Worm (Caenorhabditis elegans) whole organism, L4 larva: Measurements from ENCODE around the gene nlp-16.

Experiments
- F26F4.8 ChIP-seq: fragments of 200-800 bp; sonication (Bioruptor generic); conservative IDR thresholded peaks from 2 replicates; pipeline ENCODE4 v1.3.6; 2022; ENCODE audit warnings: missing genetic modification characterization, missing compliant biosample characterization
- T26A8.4 ChIP-seq: fragments of 200-800 bp; sonication (Bioruptor generic); IDR thresholded peaks from 2 replicates; pipeline ENCODE4 v1.3.6; 2022; ENCODE audit warnings: missing genetic modification characterization, missing compliant biosample characterization
- aha-1 ChIP-seq: fragments of 150-350 bp; peaks from one replicate; lab custom pipeline; 2014; ENCODE audit warnings: missing biosample characterization, missing genetic modification characterization
- ceh-28 ChIP-seq: fragments of 150-350 bp; optimal IDR thresholded peaks from 2 replicates; lab custom pipeline; 2014; ENCODE audit warnings: missing biosample characterization, missing genetic modification reagents, missing genetic modification characterization
- ceh-44 ChIP-seq: fragments of 200-800 bp; sonication (Bioruptor generic); IDR thresholded peaks from 2 replicates; pipeline ENCODE4 v1.3.6; 2022; ENCODE audit warnings: missing genetic modification reagents, missing genetic modification characterization, missing compliant biosample characterization
- ces-1 ChIP-seq: fragments of 150-350 bp; sonication (generic microtip); optimal IDR thresholded peaks from 4 replicates; lab custom pipeline; 2014; ENCODE audit warnings: missing biosample characterization, missing genetic modification reagents, missing genetic modification characterization
- ctbp-1 ChIP-seq: fragments of 200-800 bp; sonication (Bioruptor generic); IDR thresholded peaks from 2 replicates; pipeline ENCODE4 v1.3.6; 2022; ENCODE audit warnings: missing genetic modification reagents, missing genetic modification characterization, missing compliant biosample characterization
- daf-16 ChIP-seq, 3 experiments: sonication (generic microtip); optimal IDR thresholded peaks; 2 replicates each; lab custom pipeline; 2016 to 2017; ENCODE audit warnings: missing genetic modification characterization in 3 of 3, missing genetic modification reagents in 3 of 3, mild to moderate bottlenecking in 2 of 3, missing compliant biosample characterization in 2 of 3, missing biosample characterization in 1 of 3, moderate library complexity in 1 of 3
- dmd-6 ChIP-seq: fragments of 200-800 bp; sonication (Bioruptor generic); IDR thresholded peaks from 2 replicates; pipeline ENCODE4 v1.3.6; 2022; ENCODE audit warnings: missing genetic modification reagents, missing genetic modification characterization, missing compliant biosample characterization
- dmd-9 ChIP-seq: fragments of 200-800 bp; sonication (Bioruptor generic); IDR thresholded peaks from 2 replicates; pipeline ENCODE4 v1.3.6; 2022; ENCODE audit warnings: missing genetic modification reagents, missing genetic modification characterization, missing compliant biosample characterization
- dpl-1 ChIP-seq: fragments of 150-350 bp; optimal IDR thresholded peaks from 2 replicates; lab custom pipeline; 2014; ENCODE audit warnings: missing biosample characterization, missing genetic modification reagents, missing genetic modification characterization
- dve-1 ChIP-seq: sonication (generic microtip); optimal IDR thresholded peaks from 2 replicates; lab custom pipeline; 2017; ENCODE audit warnings: antibody characterized with exemption, mild to moderate bottlenecking, missing genetic modification characterization, missing compliant biosample characterization; ENCODE audit not compliant: insufficient read depth
- egl-27 ChIP-seq: sonication (generic microtip); optimal IDR thresholded peaks from 3 replicates; lab custom pipeline; 2017; ENCODE audit warnings: missing biosample characterization, missing genetic modification reagents, missing genetic modification characterization
- gei-8 ChIP-seq: fragments of 200-800 bp; sonication (Bioruptor generic); optimal IDR thresholded peaks from 2 replicates; lab custom pipeline; 2018; ENCODE audit warnings: mild to moderate bottlenecking, missing genetic modification characterization, missing compliant biosample characterization
- hif-1 ChIP-seq, 2 experiments: sonication (generic microtip); optimal IDR thresholded peaks; 2 replicates each; lab custom pipeline; 2016 to 2017; ENCODE audit warnings: missing compliant biosample characterization in 2 of 2, missing genetic modification characterization in 2 of 2, missing genetic modification reagents in 2 of 2, missing genotype in 2 of 2, mild to moderate bottlenecking in 1 of 2
- hlh-11 ChIP-seq: fragments of 200-800 bp; sonication (Bioruptor generic); optimal IDR thresholded peaks from 2 replicates; lab custom pipeline; 2018; ENCODE audit warnings: mild to moderate bottlenecking, missing genetic modification characterization, missing compliant biosample characterization
- lim-7 ChIP-seq: fragments of 200-800 bp; sonication (Bioruptor generic); IDR thresholded peaks from 2 replicates; pipeline ENCODE4 v1.3.6; 2022; ENCODE audit warnings: missing genetic modification characterization, missing compliant biosample characterization
- lin-1 ChIP-seq: fragments of 200-800 bp; sonication (Bioruptor generic); IDR thresholded peaks from 2 replicates; pipeline ENCODE4 v1.3.6; 2022; ENCODE audit warnings: missing genetic modification reagents, missing genetic modification characterization, missing compliant biosample characterization
- lin-15B ChIP-seq: fragments of 150-350 bp; sonication (generic microtip); optimal IDR thresholded peaks from 3 replicates; lab custom pipeline; 2014; ENCODE audit warnings: missing biosample characterization, missing genetic modification characterization
- lin-38 ChIP-seq: fragments of 200-800 bp; sonication (Bioruptor generic); IDR thresholded peaks from 2 replicates; pipeline ENCODE4 v1.3.6; 2022; ENCODE audit warnings: missing genetic modification reagents, missing genetic modification characterization, missing compliant biosample characterization
- madf-5 ChIP-seq, 2 experiments: fragments of 200-800 bp; sonication (Bioruptor generic); IDR thresholded peaks; 2 replicates each; pipeline ENCODE4 v1.3.6; 2022; ENCODE audit warnings: missing compliant biosample characterization in 2 of 2, missing genetic modification characterization in 2 of 2
- mdl-1 ChIP-seq, 2 experiments: fragments of 150-350 bp in 1 of 2; sonication (generic microtip) in 1 of 2; optimal IDR thresholded peaks; 2 replicates each; lab custom pipeline; 2014 to 2017; ENCODE audit warnings: missing biosample characterization in 2 of 2, missing genetic modification characterization in 2 of 2
- mep-1 ChIP-seq: fragments of 150-350 bp; sonication (generic microtip); optimal IDR thresholded peaks from 3 replicates; lab custom pipeline; 2014; ENCODE audit warnings: missing biosample characterization, missing genetic modification characterization
- mxl-2 ChIP-seq: fragments of 200-800 bp; sonication (Bioruptor generic); conservative IDR thresholded peaks from 2 replicates; pipeline ENCODE4 v1.3.6; 2022; ENCODE audit warnings: missing genetic modification reagents, missing genetic modification characterization, missing compliant biosample characterization
- nhr-10 ChIP-seq: fragments of 150-350 bp; optimal IDR thresholded peaks from 2 replicates; lab custom pipeline; 2014; ENCODE audit warnings: missing biosample characterization, missing genetic modification characterization
- nhr-237 ChIP-seq: sonication (generic microtip); optimal IDR thresholded peaks from 2 replicates; lab custom pipeline; 2017; ENCODE audit warnings: missing biosample characterization, missing genetic modification characterization
- nhr-28 ChIP-seq: fragments of 150-350 bp; optimal IDR thresholded peaks from 2 replicates; lab custom pipeline; 2014; ENCODE audit warnings: missing biosample characterization, missing genetic modification characterization
- nhr-42 ChIP-seq: fragments of 200-800 bp; sonication (Bioruptor generic); IDR thresholded peaks from 2 replicates; pipeline ENCODE4 v1.3.6; 2022; ENCODE audit warnings: missing genetic modification characterization, missing compliant biosample characterization
- nhr-76 ChIP-seq: fragments of 150-350 bp; optimal IDR thresholded peaks from 2 replicates; lab custom pipeline; 2014; ENCODE audit warnings: missing biosample characterization, missing genetic modification characterization
- php-3 ChIP-seq: fragments of 200-800 bp; sonication (Bioruptor generic); IDR thresholded peaks from 2 replicates; pipeline ENCODE4 v1.3.6; 2022; ENCODE audit warnings: missing genetic modification reagents, missing genetic modification characterization, missing compliant biosample characterization
- pqm-1 ChIP-seq: sonication (generic microtip); optimal IDR thresholded peaks from 2 replicates; lab custom pipeline; 2017; ENCODE audit warnings: missing biosample characterization, missing genetic modification characterization
- snpc-4 ChIP-seq: fragments of 150-350 bp; optimal IDR thresholded peaks from 2 replicates; lab custom pipeline; 2014; ENCODE audit warnings: missing biosample characterization, missing genetic modification characterization
- tag-97 ChIP-seq: fragments of 200-800 bp; sonication (Bioruptor generic); IDR thresholded peaks from 2 replicates; pipeline ENCODE4 v1.3.6; 2022; ENCODE audit warnings: missing genetic modification characterization, missing compliant biosample characterization
- tra-1 ChIP-seq: fragments of 200-800 bp; sonication (Bioruptor generic); IDR thresholded peaks from 2 replicates; pipeline ENCODE4 v1.3.6; 2022; ENCODE audit warnings: missing genetic modification reagents, missing genetic modification characterization, missing compliant biosample characterization
- unc-130 ChIP-seq: sonication (generic microtip); optimal IDR thresholded peaks from 2 replicates; lab custom pipeline; 2016; ENCODE audit warnings: missing genetic modification reagents, missing genetic modification characterization, missing compliant biosample characterization
- unc-39 ChIP-seq: sonication (generic microtip); optimal IDR thresholded peaks from 2 replicates; lab custom pipeline; 2017; ENCODE audit warnings: missing biosample characterization, missing genetic modification characterization
- vab-7 ChIP-seq: fragments of 200-800 bp; sonication (Bioruptor generic); IDR thresholded peaks from 2 replicates; pipeline ENCODE4 v1.3.6; 2022; ENCODE audit warnings: missing genetic modification reagents, missing genetic modification characterization, missing compliant biosample characterization

The nlp-16 gene

ce11 chrIV:6227974-6228373 is 31.7 kb downstream of the nlp-16 start, which contains the start of gene C49A9.1 (continued):
- TF ChIP-seq dmd-9 (GFP tag; lab: Robert Waterston, UW) (no peak), lin-1 (no peak), F26F4.8 (GFP tag; lab: Robert Waterston, UW) (no peak), T26A8.4 (GFP tag; lab: Robert Waterston, UW) (no peak), lin-15B (tag; lab: Kevin White, UChicago) (no peak), nhr-237 (tag; lab: Kevin White, UChicago) (no peak), mxl-2 (GFP tag; lab: Robert Waterston, UW) (no peak), unc-39 (tag; lab: Kevin White, UChicago) (no peak), nhr-42 (no peak), vab-7 (GFP tag; lab: Robert Waterston, UW) (no peak), dve-1 (tag; lab: Kevin White, UChicago) (peak; percentile 15), hif-1 (tag; optimal IDR thresholded peaks at IDR 0.05; lab: Kevin White, UChicago) (no peak), daf-16 (GFP tag; optimal IDR thresholded peaks at IDR 0.05; lab: Kevin White, UChicago) (no peak), daf-16 (tag; optimal IDR thresholded peaks at IDR 0.05; lab: Kevin White, UChicago) (peak; percentile 46), nhr-76 (tag; lab: Kevin White, UChicago) (no peak), dpl-1 (GFP tag; lab: Kevin White, UChicago) (no peak), nhr-10 (no peak), tag-97 (GFP tag; lab: Robert Waterston, UW) (no peak), aha-1 (tag; lab: Kevin White, UChicago) (peak; percentile 32), ceh-28 (tag; lab: Kevin White, UChicago) (no peak), ctbp-1 (no peak), lin-38 (GFP tag; lab: Robert Waterston, UW) (no peak), snpc-4 (tag; lab: Kevin White, UChicago) (no peak)
- TF ChIP-seq, all 104 proteins: peak for 5

ce11 chrIV:6225143-6225542 is 34.5 kb downstream of the nlp-16 start, which contains the start of gene C49A9.2:
C49A9.2 (plus strand) TSS chrIV:6225443.
- TF ChIP-seq mdl-1 (tag; optimal IDR thresholded peaks at IDR 0.05; lab: Kevin White, UChicago) (no peak), daf-16 (GFP tag; optimal IDR thresholded peaks at IDR 0.05; lab: Kevin White, UChicago) (no peak), daf-16 (tag; optimal IDR thresholded peaks at IDR 0.05; lab: Kevin White, UChicago) (peak; percentile 36), nhr-28 (tag; lab: Kevin White, UChicago) (peak; percentile 18), pqm-1 (tag; lab: Kevin White, UChicago) (peak; percentile 8), dmd-9 (GFP tag; lab: Robert Waterston, UW) (no peak), dmd-6 (GFP tag; lab: Robert Waterston, UW) (no peak)

ce11 chrIV:6221878-6222277 is 37.8 kb downstream of the nlp-16 start, which contains the start of gene C49A9.3:
C49A9.3 (plus strand) TSS chrIV:6222089.
- no peak for TF ChIP-seq daf-16 (GFP tag; optimal IDR thresholded peaks at IDR 0.05; lab: Kevin White, UChicago)
- TF ChIP-seq daf-16 (tag; optimal IDR thresholded peaks at IDR 0.05; lab: Kevin White, UChicago): peak; percentile 73
- TF ChIP-seq ceh-44: no peak
- peak; percentile 35; the same call in 1 of the 2 replicates for TF ChIP-seq dmd-6 (GFP tag; lab: Robert Waterston, UW)
- 0 out of 2 replicates have a peak, but pooled peaks have one; percentile 34 for TF ChIP-seq php-3
- peak; percentile 64 for TF ChIP-seq nhr-28 (tag; lab: Kevin White, UChicago)
- TF ChIP-seq pqm-1 (tag; lab: Kevin White, UChicago): peak; percentile 55
- TF ChIP-seq lim-7: no peak

- TF ChIP-seq lin-1: peak; percentile 76
- TF ChIP-seq dmd-6 (GFP tag; lab: Robert Waterston, UW): peak; percentile 79
These were observed 39.5 kb downstream of the nlp-16 start for ce11 chrIV:6220142-6220541.

- TF ChIP-seq tra-1 (GFP tag; lab: Robert Waterston, UW) (no peak), pqm-1 (tag; lab: Kevin White, UChicago) (peak; percentile 46), dmd-6 (GFP tag; lab: Robert Waterston, UW) (peak; percentile 42; the same call in 1 of the 2 replicates), nhr-76 (tag; lab: Kevin White, UChicago) (no peak), madf-5 (GFP tag; IDR thresholded peaks at IDR 0.05; lab: Robert Waterston, UW) (no peak), gei-8 (no peak), hif-1 (tag; optimal IDR thresholded peaks at IDR 0.05; lab: Kevin White, UChicago) (no peak), hlh-11 (tag; lab: Kevin White, UChicago) (peak; percentile 6), unc-130 (no peak), ces-1 (GFP tag; lab: Kevin White, UChicago) (no peak), mep-1 (tag; lab: Kevin White, UChicago) (peak; percentile 6), daf-16 (GFP tag; optimal IDR thresholded peaks at IDR 0.05; lab: Kevin White, UChicago) (no peak), daf-16 (tag; optimal IDR thresholded peaks at IDR 0.05; lab: Kevin White, UChicago) (peak; percentile 70), mxl-2 (GFP tag; lab: Robert Waterston, UW) (no peak), dve-1 (tag; lab: Kevin White, UChicago) (peak; percentile 41), egl-27 (tag; lab: Kevin White, UChicago) (no peak), nhr-42 (no peak)
These were observed 40.2 kb downstream of the nlp-16 start, which contains the start of gene C49A9.4 for ce11 chrIV:6219429-6219828. C49A9.4 (plus strand) TSS chrIV:6219693.
